Fruit fly (Drosophila melanogaster) whole organism, pupa: ENCODE results near the gene CG14903.

ENCODE experiments used
- CG10348 ChIP-seq: fragments of 200-800 bp; sonication (Bioruptor generic); IDR thresholded peaks from 2 replicates; pipeline ENCODE4 v1.3.6; 2022; ENCODE audit warnings: missing biosample characterization, missing genetic modification characterization
- CG12605 ChIP-seq: fragments of 200-800 bp; sonication (Bioruptor generic); IDR thresholded peaks from 2 replicates; pipeline ENCODE4 v1.3.6; 2022; ENCODE audit warnings: missing biosample characterization, missing genetic modification characterization
- CG13204 ChIP-seq: fragments of 200-800 bp; sonication (Bioruptor generic); optimal IDR thresholded peaks from 2 replicates; lab custom pipeline; 2018; ENCODE audit warnings: missing biosample characterization, mild to moderate bottlenecking, missing genetic modification characterization, moderate library complexity
- CG14655 ChIP-seq: fragments of 200-800 bp; sonication (Bioruptor generic); optimal IDR thresholded peaks from 3 replicates; lab custom pipeline; 2017; ENCODE audit warnings: mild to moderate bottlenecking, missing biosample characterization, missing genetic modification reagents, missing genetic modification characterization
- CG15710 ChIP-seq: fragments of 200-800 bp; sonication (Bioruptor generic); optimal IDR thresholded peaks from 2 replicates; lab custom pipeline; 2018; ENCODE audit warnings: missing biosample characterization, mild to moderate bottlenecking, missing genetic modification characterization, moderate library complexity
- CG17806 ChIP-seq: fragments of 200-800 bp; sonication (Bioruptor generic); optimal IDR thresholded peaks from 2 replicates; lab custom pipeline; 2018; ENCODE audit warnings: missing biosample characterization, mild to moderate bottlenecking, missing genetic modification characterization, moderate library complexity
- CG32121 ChIP-seq: fragments of 200-800 bp; sonication (Bioruptor generic); IDR thresholded peaks from 2 replicates; pipeline ENCODE4 v1.3.6; 2022; ENCODE audit warnings: missing biosample characterization, missing genetic modification characterization
- CG34367 ChIP-seq: fragments of 200-800 bp; sonication (Bioruptor generic); optimal IDR thresholded peaks from 2 replicates; lab custom pipeline; 2018; ENCODE audit warnings: missing biosample characterization, mild to moderate bottlenecking, missing genetic modification characterization
- CG4496 ChIP-seq: fragments of 200-800 bp; sonication (Bioruptor generic); IDR thresholded peaks from 3 replicates; pipeline ENCODE4 v1.3.6; 2022; ENCODE audit warnings: missing biosample characterization, missing genetic modification characterization
- CG8159 ChIP-seq: fragments of 200-800 bp; sonication (Bioruptor generic); optimal IDR thresholded peaks from 3 replicates; lab custom pipeline; 2018; ENCODE audit warnings: missing biosample characterization, mild to moderate bottlenecking, missing genetic modification characterization, moderate library complexity
- CG8301 ChIP-seq: fragments of 200-800 bp; sonication (Bioruptor generic); optimal IDR thresholded peaks from 2 replicates; lab custom pipeline; 2018; ENCODE audit warnings: missing biosample characterization, mild to moderate bottlenecking, missing genetic modification characterization
- CG9948 ChIP-seq: fragments of 200-800 bp; sonication (Bioruptor generic); optimal IDR thresholded peaks from 2 replicates; lab custom pipeline; 2018; ENCODE audit warnings: missing biosample characterization, mild to moderate bottlenecking, missing genetic modification characterization, moderate library complexity
- D1 ChIP-seq: fragments of 200-800 bp; sonication (Bioruptor generic); optimal IDR thresholded peaks from 2 replicates; lab custom pipeline; 2018; ENCODE audit warnings: missing biosample characterization, mild to moderate bottlenecking, missing genetic modification characterization, moderate library complexity
- EcR ChIP-seq: fragments of 200-800 bp; sonication (Bioruptor generic); optimal IDR thresholded peaks from 3 replicates; lab custom pipeline; 2019; ENCODE audit warnings: missing biosample characterization, missing genetic modification characterization, mild to moderate bottlenecking, moderate library complexity, missing genetic modification reagents
- Ets98B ChIP-seq: fragments of 200-800 bp; sonication (Bioruptor generic); IDR thresholded peaks from 2 replicates; pipeline ENCODE4 v1.3.6; 2022; ENCODE audit warnings: missing biosample characterization, missing genetic modification characterization
- Pif1A ChIP-seq: fragments of 200-800 bp; sonication (Bioruptor generic); optimal IDR thresholded peaks from 3 replicates; lab custom pipeline; 2016; ENCODE audit warnings: missing biosample characterization, missing genetic modification characterization
- Pif1B ChIP-seq: fragments of 200-800 bp; sonication (Bioruptor generic); optimal IDR thresholded peaks from 3 replicates; lab custom pipeline; 2016; ENCODE audit warnings: missing biosample characterization, missing genetic modification characterization
- Snoo ChIP-seq: fragments of 200-800 bp; sonication (Bioruptor generic); optimal IDR thresholded peaks from 3 replicates; lab custom pipeline; 2017; ENCODE audit warnings: missing biosample characterization, mild to moderate bottlenecking, missing genetic modification characterization, inconsistent platforms
- fd96Ca ChIP-seq: fragments of 200-800 bp; sonication (Bioruptor generic); IDR thresholded peaks from 3 replicates; pipeline ENCODE4 v1.3.6; 2022; ENCODE audit warnings: missing biosample characterization, missing genetic modification characterization
- gl ChIP-seq: fragments of 200-800 bp; sonication (Bioruptor generic); optimal IDR thresholded peaks from 2 replicates; lab custom pipeline; 2018; ENCODE audit warnings: missing biosample characterization, mild to moderate bottlenecking, missing genetic modification characterization
- rn ChIP-seq: fragments of 200-800 bp; sonication (Bioruptor generic); IDR thresholded peaks from 2 replicates; pipeline ENCODE4 v1.3.6; 2022; ENCODE audit warnings: missing biosample characterization, missing genetic modification characterization

The CG14903 gene

dm6 chr3R:16573483-16574145, at the start of gene CG14903:
Gene CG14903 (minus strand): TSS chr3R:16573752.
- no peak for TF ChIP-seq Ets98B (GFP tag; lab: Robert Waterston, UW)

dm6 chr3R:16620478-16620877, 46.9 kb upstream of the CG14903 start, which contains the start of gene CG14893:
Gene CG14893 (plus strand): TSS chr3R:16620778.
- TF ChIP-seq CG9948 (tag; lab: Kevin White, UChicago) (no peak), Pif1B (no peak), D1 (no peak), CG4496 (no peak), CG12605 (GFP tag; lab: Robert Waterston, UW) (no peak), CG13204 (no peak), gl (tag; lab: Kevin White, UChicago) (no peak), CG32121 (no peak), Pif1A (no peak), CG10348 (no peak), CG14655 (no peak), Snoo (tag; lab: Kevin White, UChicago) (no peak), fd96Ca (no peak), CG8301 (tag; lab: Kevin White, UChicago) (no peak)

- no peak for TF ChIP-seq CG12605 (GFP tag; lab: Robert Waterston, UW)
- TF ChIP-seq, all 21 proteins: peak for 0
Observed at dm6 chr3R:16617650-16618049, 44.1 kb upstream of the CG14903 start, which contains the start of gene CG17560. Gene CG17560 (plus strand): TSS chr3R:16617950.

- TF ChIP-seq fd96Ca = no peak
- no peak for TF ChIP-seq CG32121
- TF ChIP-seq CG15710 (tag; lab: Kevin White, UChicago) = no peak
- TF ChIP-seq CG9948 (tag; lab: Kevin White, UChicago) = no peak
- TF ChIP-seq D1 = no peak
- TF ChIP-seq Pif1A = no peak
- no peak for TF ChIP-seq CG13204
- no peak for TF ChIP-seq Snoo (tag; lab: Kevin White, UChicago)
- no peak for TF ChIP-seq EcR (GFP tag; lab: Kevin White, UChicago)
- no peak for TF ChIP-seq CG8159 (tag; lab: Kevin White, UChicago)
- TF ChIP-seq Pif1B = no peak
- TF ChIP-seq rn (GFP tag; lab: Robert Waterston, UW) = no peak
- TF ChIP-seq CG17806 (tag; lab: Kevin White, UChicago) = no peak
- TF ChIP-seq CG4496 = no peak
- no peak for TF ChIP-seq CG10348
- TF ChIP-seq CG14655 = no peak
- TF ChIP-seq gl (tag; lab: Kevin White, UChicago) = no peak
- no peak for TF ChIP-seq CG12605 (GFP tag; lab: Robert Waterston, UW)
- no peak for TF ChIP-seq Ets98B (GFP tag; lab: Robert Waterston, UW)
- no peak for TF ChIP-seq CG8301 (tag; lab: Kevin White, UChicago)
Observed at dm6 chr3R:16615009-16615408, 41.5 kb upstream of the CG14903 start, which contains the start of gene CG17562. Gene CG17562 (plus strand): TSS chr3R:16615309.

- TF ChIP-seq D1 (peak; percentile 78), Pif1B (no peak)
- TF ChIP-seq, all 21 proteins: peak for 1
Observed at dm6 chr3R:16614241-16614640, 40.7 kb upstream of the CG14903 start, which contains the start of gene CG10340. Gene CG10340 (minus strand): TSS chr3R:16614391.

- no peak for TF ChIP-seq Pif1A
- TF ChIP-seq rn (GFP tag; lab: Robert Waterston, UW) = no peak
- no peak for TF ChIP-seq EcR (GFP tag; lab: Kevin White, UChicago)
- no peak for TF ChIP-seq CG17806 (tag; lab: Kevin White, UChicago)
- TF ChIP-seq CG4496 = no peak
- TF ChIP-seq CG12605 (GFP tag; lab: Robert Waterston, UW) = no peak
Observed at dm6 chr3R:16613300-16613699, 39.7 kb upstream of the CG14903 start, which contains the start of gene CG12783. Gene CG12783 (minus strand): TSS chr3R:16613400.

dm6 chr3R:16611240-16611639, 37.7 kb upstream of the CG14903 start:
- TF ChIP-seq Ets98B (GFP tag; lab: Robert Waterston, UW) = no peak
- no peak for TF ChIP-seq gl (tag; lab: Kevin White, UChicago)
- no peak for TF ChIP-seq Pif1B
- TF ChIP-seq fd96Ca = no peak
- TF ChIP-seq CG4496 = no peak
- TF ChIP-seq CG14655 = no peak
- TF ChIP-seq CG15710 (tag; lab: Kevin White, UChicago) = no peak
- no peak for TF ChIP-seq CG32121
- no peak for TF ChIP-seq Snoo (tag; lab: Kevin White, UChicago)
- TF ChIP-seq CG12605 (GFP tag; lab: Robert Waterston, UW) = no peak
- TF ChIP-seq Pif1A = no peak
- TF ChIP-seq CG17806 (tag; lab: Kevin White, UChicago) = no peak
- TF ChIP-seq rn (GFP tag; lab: Robert Waterston, UW) = no peak
- no peak for TF ChIP-seq CG10348
- no peak for TF ChIP-seq CG34367 (tag; lab: Kevin White, UChicago)
- no peak for TF ChIP-seq CG8159 (tag; lab: Kevin White, UChicago)
- TF ChIP-seq D1 = no peak
- TF ChIP-seq CG9948 (tag; lab: Kevin White, UChicago) = no peak
- TF ChIP-seq EcR (GFP tag; lab: Kevin White, UChicago) = no peak
